Worm (Caenorhabditis elegans) whole organism, dauer: ENCODE data around the gene sma-5.

Source experiments
- unc-62 ChIP-seq: sonication (generic microtip); optimal IDR thresholded peaks from 2 replicates; lab custom pipeline; 2017; ENCODE audit warnings: missing biosample characterization, missing genetic modification reagents, missing genetic modification characterization

sma-5 gene

ce11 chrX:11996606-11997005, 8.7 kb downstream of the sma-5 start:
- TF ChIP-seq unc-62 (GFP tag; lab: Kevin White, UChicago): no peak

- TF ChIP-seq unc-62 (GFP tag; lab: Kevin White, UChicago): no peak
These were observed 10.9 kb downstream of the sma-5 start, which contains the start of gene C49F5.7 for ce11 chrX:11994484-11994883. Gene C49F5.7 (plus strand): TSS chrX:11994784.

ce11 chrX:11993327-11993726, 12.0 kb downstream of the sma-5 start:
- TF ChIP-seq unc-62 (GFP tag; lab: Kevin White, UChicago): no peak

ce11 chrX:11992778-11993177, 12.6 kb downstream of the sma-5 start:
- TF ChIP-seq unc-62 (GFP tag; lab: Kevin White, UChicago): no peak

ce11 chrX:11992246-11992645, 13.1 kb downstream of the sma-5 start:
- no peak for TF ChIP-seq unc-62 (GFP tag; lab: Kevin White, UChicago)

- no peak for TF ChIP-seq unc-62 (GFP tag; lab: Kevin White, UChicago)
These were observed 17.4 kb downstream of the sma-5 start, which contains the start of gene C49F5.6 for ce11 chrX:11987900-11988364. Gene C49F5.6 (plus strand): TSS chrX:11988314.

ce11 chrX:11985887-11986286, 19.5 kb downstream of the sma-5 start, which contains the start of gene C49F5.5:
Gene C49F5.5 (plus strand): TSS chrX:11986187.
- TF ChIP-seq unc-62 (GFP tag; lab: Kevin White, UChicago): no peak

- TF ChIP-seq unc-62 (GFP tag; lab: Kevin White, UChicago): no peak
These were observed 21.7 kb downstream of the sma-5 start, which contains the start of gene C49F5.3 for ce11 chrX:11983576-11984061. Gene C49F5.3 (minus strand): TSS chrX:11983626.

ce11 chrX:11982065-11982464, 23.3 kb downstream of the sma-5 start, which contains the start of gene nhr-167:
Gene nhr-167 (minus strand): TSS chrX:11982085.
- TF ChIP-seq unc-62 (GFP tag; lab: Kevin White, UChicago): no peak

ce11 chrX:11974629-11975085, 30.7 kb downstream of the sma-5 start, which contains the start of gene set-6:
Gene set-6 (minus strand): TSS chrX:11974679.
- no peak for TF ChIP-seq unc-62 (GFP tag; lab: Kevin White, UChicago)

ce11 chrX:11971323-11971722, 34.0 kb downstream of the sma-5 start:
- TF ChIP-seq unc-62 (GFP tag; lab: Kevin White, UChicago): no peak

ce11 chrX:11969554-11969953, 35.8 kb downstream of the sma-5 start:
- no peak for TF ChIP-seq unc-62 (GFP tag; lab: Kevin White, UChicago)

- TF ChIP-seq unc-62 (GFP tag; lab: Kevin White, UChicago): no peak
These were observed 36.3 kb downstream of the sma-5 start for ce11 chrX:11969085-11969484.

ce11 chrX:11968024-11968598, 37.2 kb downstream of the sma-5 start:
- no peak for TF ChIP-seq unc-62 (GFP tag; lab: Kevin White, UChicago)

- TF ChIP-seq unc-62 (GFP tag; lab: Kevin White, UChicago): no peak
These were observed 38.3 kb downstream of the sma-5 start for ce11 chrX:11967034-11967433.

- no peak for TF ChIP-seq unc-62 (GFP tag; lab: Kevin White, UChicago)
These were observed 39.6 kb downstream of the sma-5 start, which contains the start of gene sams-1 for ce11 chrX:11965663-11966304. Gene sams-1 (plus strand): TSS chrX:11965962.
